Worm (Caenorhabditis elegans): Measurements from ENCODE around the gene K08E5.6.
A peak's percentile ranks its signal among the peaks of the same experiment; 100 is the strongest.

The K08E5.6 gene

ce11 chrIII:10140732-10141131 is at the start of gene K08E5.6:
TSS of gene K08E5.6 (plus strand) at chrIII:10141032.
- TF ChIP-seq ceh-36 (tag; optimal IDR thresholded peaks at IDR 0.05) (no peak), pes-1 (GFP tag; IDR thresholded peaks at IDR 0.05) (no peak), tbx-37 (GFP tag; conservative IDR thresholded peaks at IDR 0.05) (no peak), tbx-11 (GFP tag; IDR thresholded peaks at IDR 0.05) (no peak), ets-7 (tag; optimal IDR thresholded peaks at IDR 0.05) (no peak), tra-4 (tag; optimal IDR thresholded peaks at IDR 0.05) (no peak), ama-1 (optimal IDR thresholded peaks at IDR 0.05) (no peak), flt-1 (GFP tag; IDR thresholded peaks at IDR 0.05) (no peak), hmg-4 (GFP tag; optimal IDR thresholded peaks at IDR 0.05) (no peak), hnd-1 (tag; optimal IDR thresholded peaks at IDR 0.05) (no peak), B0310.2 (tag; optimal IDR thresholded peaks at IDR 0.05) (no peak), aly-1 (tag; optimal IDR thresholded peaks at IDR 0.05) (no peak), ceh-13 (GFP tag; optimal IDR thresholded peaks at IDR 0.05) (no peak)

ce11 chrIII:10093093-10093492 is 47.7 kb upstream of the K08E5.6 start:
- no peak for TF ChIP-seq B0310.2 (tag; optimal IDR thresholded peaks at IDR 0.05)
- TF ChIP-seq hnd-1 (tag; optimal IDR thresholded peaks at IDR 0.05) = no peak
- no peak for TF ChIP-seq pes-1 (GFP tag; IDR thresholded peaks at IDR 0.05)
- no peak for TF ChIP-seq aly-1 (tag; optimal IDR thresholded peaks at IDR 0.05)
- no peak for TF ChIP-seq tra-4 (tag; optimal IDR thresholded peaks at IDR 0.05)
- TF ChIP-seq hmbx-1 (tag; optimal IDR thresholded peaks at IDR 0.05) = no peak
- no peak for TF ChIP-seq flt-1 (GFP tag; IDR thresholded peaks at IDR 0.05)
- TF ChIP-seq hmg-4 (GFP tag; optimal IDR thresholded peaks at IDR 0.05) = no peak
- no peak for TF ChIP-seq ets-7 (tag; optimal IDR thresholded peaks at IDR 0.05)
- TF ChIP-seq ama-1 (optimal IDR thresholded peaks at IDR 0.05) = no peak
- no peak for TF ChIP-seq F13C5.2 (tag; optimal IDR thresholded peaks at IDR 0.05)

ce11 chrIII:10094538-10094937 is 46.3 kb upstream of the K08E5.6 start:
- no peak for TF ChIP-seq ama-1 (optimal IDR thresholded peaks at IDR 0.05)
- TF ChIP-seq F13C5.2 (tag; optimal IDR thresholded peaks at IDR 0.05) = peak; percentile 23
- TF ChIP-seq ceh-36 (tag; optimal IDR thresholded peaks at IDR 0.05) = peak; percentile 43
- no peak for TF ChIP-seq pes-1 (GFP tag; IDR thresholded peaks at IDR 0.05)
- TF ChIP-seq ets-7 (tag; optimal IDR thresholded peaks at IDR 0.05) = no peak
- TF ChIP-seq ceh-13 (GFP tag; optimal IDR thresholded peaks at IDR 0.05) = no peak
- TF ChIP-seq hnd-1 (tag; optimal IDR thresholded peaks at IDR 0.05) = no peak
- TF ChIP-seq hmg-4 (GFP tag; optimal IDR thresholded peaks at IDR 0.05) = peak; percentile 91
- peak; percentile 52 for TF ChIP-seq aly-1 (tag; optimal IDR thresholded peaks at IDR 0.05)
- no peak for TF ChIP-seq scrt-1 (GFP tag; IDR thresholded peaks at IDR 0.05)
- TF ChIP-seq flt-1 (GFP tag; IDR thresholded peaks at IDR 0.05) = no peak

- no peak for TF ChIP-seq aly-1 (tag; optimal IDR thresholded peaks at IDR 0.05)
- TF ChIP-seq ceh-36 (tag; optimal IDR thresholded peaks at IDR 0.05) = no peak
- no peak for TF ChIP-seq F13C5.2 (tag; optimal IDR thresholded peaks at IDR 0.05)
- no peak for TF ChIP-seq hnd-1 (tag; optimal IDR thresholded peaks at IDR 0.05)
- no peak for TF ChIP-seq tbx-37 (GFP tag; conservative IDR thresholded peaks at IDR 0.05)
- no peak for TF ChIP-seq pes-1 (GFP tag; IDR thresholded peaks at IDR 0.05)
- no peak for TF ChIP-seq hmg-4 (GFP tag; optimal IDR thresholded peaks at IDR 0.05)
- no peak for TF ChIP-seq hmbx-1 (tag; optimal IDR thresholded peaks at IDR 0.05)
- no peak for TF ChIP-seq B0310.2 (tag; optimal IDR thresholded peaks at IDR 0.05)
- no peak for TF ChIP-seq sea-1 (GFP tag; conservative IDR thresholded peaks at IDR 0.05)
- TF ChIP-seq tbx-11 (GFP tag; IDR thresholded peaks at IDR 0.05) = no peak
- TF ChIP-seq ama-1 (optimal IDR thresholded peaks at IDR 0.05) = no peak
- no peak for TF ChIP-seq ceh-13 (GFP tag; optimal IDR thresholded peaks at IDR 0.05)
- no peak for TF ChIP-seq ets-7 (tag; optimal IDR thresholded peaks at IDR 0.05)
- TF ChIP-seq tra-4 (tag; optimal IDR thresholded peaks at IDR 0.05) = no peak
- no peak for TF ChIP-seq flt-1 (GFP tag; IDR thresholded peaks at IDR 0.05)
- TF ChIP-seq scrt-1 (GFP tag; IDR thresholded peaks at IDR 0.05) = no peak
Measured at ce11 chrIII:10095377-10095776, 45.5 kb upstream of the K08E5.6 start.

- TF ChIP-seq F13C5.2 (tag; optimal IDR thresholded peaks at IDR 0.05) = no peak
- TF ChIP-seq hmg-4 (GFP tag; optimal IDR thresholded peaks at IDR 0.05) = peak; percentile 57
Measured at ce11 chrIII:10096525-10096972, 44.3 kb upstream of the K08E5.6 start.

ce11 chrIII:10097981-10098380 is 42.9 kb upstream of the K08E5.6 start, which contains the start of gene spop-1:
TSS of gene spop-1 (minus strand) at chrIII:10098081.
- TF ChIP-seq tbx-11 (GFP tag; IDR thresholded peaks at IDR 0.05) (no peak), pes-1 (GFP tag; IDR thresholded peaks at IDR 0.05) (no peak), sea-1 (GFP tag; conservative IDR thresholded peaks at IDR 0.05) (no peak), flt-1 (GFP tag; IDR thresholded peaks at IDR 0.05) (no peak), scrt-1 (GFP tag; IDR thresholded peaks at IDR 0.05) (no peak), ceh-36 (tag; optimal IDR thresholded peaks at IDR 0.05) (no peak), hnd-1 (tag; optimal IDR thresholded peaks at IDR 0.05) (no peak), F13C5.2 (tag; optimal IDR thresholded peaks at IDR 0.05) (no peak), tbx-37 (GFP tag; conservative IDR thresholded peaks at IDR 0.05) (no peak), aly-1 (tag; optimal IDR thresholded peaks at IDR 0.05) (no peak), hmbx-1 (tag; optimal IDR thresholded peaks at IDR 0.05) (no peak), tra-4 (tag; optimal IDR thresholded peaks at IDR 0.05) (no peak), ets-7 (tag; optimal IDR thresholded peaks at IDR 0.05) (no peak), ama-1 (optimal IDR thresholded peaks at IDR 0.05) (no peak), ceh-13 (GFP tag; optimal IDR thresholded peaks at IDR 0.05) (no peak), hmg-4 (GFP tag; optimal IDR thresholded peaks at IDR 0.05) (no peak), B0310.2 (tag; optimal IDR thresholded peaks at IDR 0.05) (no peak)

- TF ChIP-seq B0310.2 (tag; optimal IDR thresholded peaks at IDR 0.05) (no peak), tra-4 (tag; optimal IDR thresholded peaks at IDR 0.05) (no peak), ama-1 (optimal IDR thresholded peaks at IDR 0.05) (no peak), sea-1 (GFP tag; conservative IDR thresholded peaks at IDR 0.05) (no peak), flt-1 (GFP tag; IDR thresholded peaks at IDR 0.05) (no peak), hmbx-1 (tag; optimal IDR thresholded peaks at IDR 0.05) (no peak), hnd-1 (tag; optimal IDR thresholded peaks at IDR 0.05) (no peak), ets-7 (tag; optimal IDR thresholded peaks at IDR 0.05) (no peak), ceh-36 (tag; optimal IDR thresholded peaks at IDR 0.05) (no peak), aly-1 (tag; optimal IDR thresholded peaks at IDR 0.05) (no peak), ceh-13 (GFP tag; optimal IDR thresholded peaks at IDR 0.05) (no peak), tbx-37 (GFP tag; conservative IDR thresholded peaks at IDR 0.05) (no peak), pes-1 (GFP tag; IDR thresholded peaks at IDR 0.05) (no peak), tbx-11 (GFP tag; IDR thresholded peaks at IDR 0.05) (no peak), hmg-4 (GFP tag; optimal IDR thresholded peaks at IDR 0.05) (no peak), scrt-1 (GFP tag; IDR thresholded peaks at IDR 0.05) (no peak)
Measured at ce11 chrIII:10101352-10101751, 39.5 kb upstream of the K08E5.6 start, which contains the start of gene kel-10. TSS of gene kel-10 (minus strand) at chrIII:10101452.

All from whole organism, early embryonic.